Worm (Caenorhabditis elegans): ENCODE data around the gene gei-15.

DNA sequence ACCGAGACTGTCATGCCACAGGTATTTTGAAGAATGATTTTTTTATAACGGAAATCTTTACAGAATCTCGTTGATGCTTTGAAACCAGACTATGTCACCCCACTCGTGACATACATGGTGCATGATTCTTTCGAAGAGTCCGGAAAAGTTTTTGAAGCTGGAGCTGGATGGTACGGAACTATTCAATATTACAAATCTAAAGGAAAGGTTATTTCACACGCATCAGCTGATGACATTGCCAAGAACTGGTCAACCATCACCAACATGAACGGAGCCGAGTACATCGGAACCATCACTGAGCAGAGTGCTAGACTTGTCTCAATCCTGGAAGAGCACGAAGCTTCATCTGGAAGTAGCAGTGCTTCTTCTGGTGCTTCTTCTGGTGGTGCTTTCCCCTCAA is 3.9 kb downstream of the gei-15 start:
- TF ChIP-seq W03F9.2 (tag; optimal IDR thresholded peaks at IDR 0.05) (no peak), him-1 (tag; optimal IDR thresholded peaks at IDR 0.05) (no peak), dao-5 (tag; optimal IDR thresholded peaks at IDR 0.05) (no peak)
